Worm (Caenorhabditis elegans) whole organism, early embryonic: ENCODE results near the gene C47G2.3.

ENCODE experiments used
- ama-1 ChIP-seq: fragments of 150-350 bp; optimal IDR thresholded peaks from 2 replicates; lab custom pipeline; 2014
- tbx-11 ChIP-seq: fragments of 200-800 bp; sonication (Bioruptor generic); IDR thresholded peaks from 2 replicates; pipeline ENCODE4 v1.3.6; 2022; ENCODE audit warnings: missing genetic modification characterization, missing compliant biosample characterization

DNA sequence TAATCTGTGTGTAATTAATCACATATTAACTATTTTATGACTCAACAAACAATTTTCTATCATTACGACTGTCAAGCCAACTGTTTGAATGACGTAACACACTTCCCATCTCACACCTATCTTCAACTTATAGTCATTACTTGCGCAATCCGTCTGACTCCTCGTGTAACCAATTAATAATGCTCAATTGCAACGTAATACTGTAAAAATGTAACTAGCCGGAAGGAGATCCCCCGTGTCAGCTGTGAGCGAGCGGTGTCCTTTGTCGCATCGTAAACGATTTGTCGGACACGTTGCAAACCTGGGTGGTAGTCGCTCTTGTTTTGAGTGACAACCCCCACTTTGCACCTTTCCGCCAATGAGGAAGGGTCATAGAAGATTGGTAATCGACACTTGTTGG is 1.8 kb downstream of the C47G2.3 start:
- TF ChIP-seq tbx-11 (GFP tag; lab: Robert Waterston, UW) (no peak), ama-1 (lab: Kevin White, UChicago) (no peak)
